Fruit fly (Drosophila melanogaster): ENCODE results near the gene CG5681.
A peak's percentile ranks its signal among the peaks of the same experiment; 100 is the strongest.

The CG5681 gene

dm6 chr2L:17988955-17989354, 2.8 kb downstream of the CG5681 start:
- TF ChIP-seq CG7368 (GFP tag; optimal IDR thresholded peaks at IDR 0.05) (no peak), CG11294 (GFP tag; IDR thresholded peaks at IDR 0.05) (no peak), CG10631 (GFP tag; optimal IDR thresholded peaks at IDR 0.05) (no peak), cyc (GFP tag; optimal IDR thresholded peaks at IDR 0.05) (no peak), vri (GFP tag; optimal IDR thresholded peaks at IDR 0.05) (no peak), CG9139 (GFP tag; optimal IDR thresholded peaks at IDR 0.05) (no peak)

DNA sequence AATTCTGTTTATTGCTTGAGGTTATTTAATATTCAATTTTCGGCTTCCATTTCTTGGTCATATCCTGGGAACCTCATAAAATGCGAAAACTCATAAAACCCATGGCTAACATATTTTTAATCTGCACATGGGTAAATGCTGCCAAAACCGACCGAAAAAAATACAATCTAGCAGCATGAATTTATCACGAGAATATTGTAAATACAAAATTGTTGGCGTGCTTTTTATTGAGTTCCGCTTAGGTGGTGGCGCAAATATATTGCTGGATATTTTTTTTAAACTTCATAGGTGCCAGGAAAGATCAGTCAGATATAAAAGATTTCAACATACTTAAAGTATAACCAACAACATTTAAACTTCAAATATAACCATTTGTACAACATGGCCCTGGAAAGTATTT, 3.9 kb downstream of the CG5681 start, which contains the start of gene Prosbeta5R2:
Gene Prosbeta5R2, plus strand, starts transcription at position 301 of the 400 bp plus-strand sequence.
- TF ChIP-seq CG3919 (GFP tag; optimal IDR thresholded peaks at IDR 0.05) (no peak), fd85E (GFP tag; optimal IDR thresholded peaks at IDR 0.05) (no peak), lz (GFP tag; optimal IDR thresholded peaks at IDR 0.05) (no peak), Sox102F (GFP tag; optimal IDR thresholded peaks at IDR 0.05) (no peak), CG15336 (GFP tag; IDR thresholded peaks at IDR 0.05) (no peak), CG8119 (GFP tag; IDR thresholded peaks at IDR 0.05) (no peak), Eip75B (GFP tag; optimal IDR thresholded peaks at IDR 0.05) (no peak), Hr39 (GFP tag; optimal IDR thresholded peaks at IDR 0.05) (no peak), Lpt (GFP tag; optimal IDR thresholded peaks at IDR 0.05) (no peak), Met (GFP tag; optimal IDR thresholded peaks at IDR 0.05) (no peak), acj6 (GFP tag; optimal IDR thresholded peaks at IDR 0.05) (no peak), OdsH (GFP tag; optimal IDR thresholded peaks at IDR 0.05) (no peak), CG6792 (GFP tag; optimal IDR thresholded peaks at IDR 0.05) (no peak), Hr38 (GFP tag; optimal IDR thresholded peaks at IDR 0.05) (no peak), CG7368 (GFP tag; optimal IDR thresholded peaks at IDR 0.05) (no peak), fd59A (GFP tag; optimal IDR thresholded peaks at IDR 0.05) (no peak), Blimp-1 (GFP tag; optimal IDR thresholded peaks at IDR 0.05) (no peak), Sox15 (GFP tag; optimal IDR thresholded peaks at IDR 0.05) (no peak)

- TF ChIP-seq spab (GFP tag; optimal IDR thresholded peaks at IDR 0.05) (no peak), Gug (GFP tag; IDR thresholded peaks at IDR 0.05) (0 out of 2 replicates have a peak, but pooled peaks have one; percentile 12)
Measured at dm6 chr2L:17990771-17991170, 4.6 kb downstream of the CG5681 start.

- TF ChIP-seq lz (GFP tag; optimal IDR thresholded peaks at IDR 0.05) (no peak), CG6163 (GFP tag; IDR thresholded peaks at IDR 0.05) (0 out of 3 replicates have a peak, but pooled peaks have one; percentile 30)
Measured at dm6 chr2L:18002149-18002548, 15.9 kb downstream of the CG5681 start.

dm6 chr2L:18003028-18003836, 17.0 kb downstream of the CG5681 start:
- TF ChIP-seq CG7368 (GFP tag; optimal IDR thresholded peaks at IDR 0.05) (peak; percentile 28), achi (GFP tag; optimal IDR thresholded peaks at IDR 0.05) (peak; percentile 68), Met (GFP tag; optimal IDR thresholded peaks at IDR 0.05) (peak; percentile 56), CG9139 (GFP tag; optimal IDR thresholded peaks at IDR 0.05) (peak; percentile 25), salr (GFP tag; optimal IDR thresholded peaks at IDR 0.05) (peak in 1 of 2 experiments; percentile 76), CG3032 (tag; optimal IDR thresholded peaks at IDR 0.05) (peak; percentile 71), Hr38 (GFP tag; optimal IDR thresholded peaks at IDR 0.05) (no peak), Sox102F (GFP tag; optimal IDR thresholded peaks at IDR 0.05) (peak; percentile 60), CG6854 (GFP tag; optimal IDR thresholded peaks at IDR 0.05) (peak; percentile 70), Ets21C (GFP tag; optimal IDR thresholded peaks at IDR 0.05) (peak; percentile 24), fd59A (GFP tag; optimal IDR thresholded peaks at IDR 0.05) (peak; percentile 33), dac (GFP tag; optimal IDR thresholded peaks at IDR 0.05) (peak; percentile 61), CG11762 (GFP tag; optimal IDR thresholded peaks at IDR 0.05; ENCODE audit: insufficient read depth) (peak; percentile 56), acj6 (GFP tag; optimal IDR thresholded peaks at IDR 0.05) (peak; percentile 63), CG4318 (GFP tag; optimal IDR thresholded peaks at IDR 0.05) (peak; percentile 71), CG3919 (GFP tag; optimal IDR thresholded peaks at IDR 0.05) (peak; percentile 64), CG16779 (tag; optimal IDR thresholded peaks at IDR 0.05) (no peak), Sox15 (GFP tag; optimal IDR thresholded peaks at IDR 0.05) (peak; percentile 4), Sox14 (GFP tag; optimal IDR thresholded peaks at IDR 0.05) (peak; percentile 67), dsx (GFP tag; optimal IDR thresholded peaks at IDR 0.05; ENCODE audit: poor library complexity, severe bottlenecking) (peak; percentile 66), Eip75B (GFP tag; optimal IDR thresholded peaks at IDR 0.05) (peak; percentile 51), CG32006 (GFP tag; optimal IDR thresholded peaks at IDR 0.05) (peak; percentile 86), svp (GFP tag) (peak; percentile 86), net (GFP tag; optimal IDR thresholded peaks at IDR 0.05) (peak; percentile 61), lz (GFP tag; optimal IDR thresholded peaks at IDR 0.05) (peak; percentile 63), Blimp-1 (GFP tag; optimal IDR thresholded peaks at IDR 0.05) (peak; percentile 25), Ets96B (tag; optimal IDR thresholded peaks at IDR 0.05) (peak; percentile 82), Hr39 (GFP tag; optimal IDR thresholded peaks at IDR 0.05) (peak; percentile 44)

Data from whole organism, prepupa.